Fruit fly (Drosophila melanogaster) whole organism, prepupa: ENCODE data around the gene CG17129.
A peak's percentile ranks its signal among the peaks of the same experiment; 100 is the strongest.

Experiments used
- CG15336 ChIP-seq: fragments of 200-800 bp; sonication (Bioruptor generic); IDR thresholded peaks from 2 replicates; pipeline ENCODE4 v1.3.6; 2022; ENCODE audit warnings: missing biosample characterization, missing genetic modification characterization
- CG1621 ChIP-seq: fragments of 200-800 bp; sonication (Bioruptor generic); optimal IDR thresholded peaks from 3 replicates; lab custom pipeline; 2018; ENCODE audit warnings: missing biosample characterization, mild to moderate bottlenecking, missing genetic modification characterization
- CG16779 ChIP-seq: fragments of 200-800 bp; sonication (Bioruptor generic); optimal IDR thresholded peaks from 3 replicates; lab custom pipeline; 2017; ENCODE audit warnings: missing biosample characterization, mild to moderate bottlenecking, missing genetic modification characterization
- CG31627 ChIP-seq: fragments of 200-800 bp; sonication (Bioruptor generic); optimal IDR thresholded peaks from 3 replicates; lab custom pipeline; 2016; ENCODE audit warnings: missing biosample characterization, missing genetic modification characterization
- CG34406 ChIP-seq: fragments of 200-800 bp; sonication (Bioruptor generic); optimal IDR thresholded peaks from 3 replicates; lab custom pipeline; 2016; ENCODE audit warnings: missing biosample characterization, missing genetic modification characterization
- CG3919 ChIP-seq: fragments of 200-800 bp; sonication (Bioruptor generic); optimal IDR thresholded peaks from 3 replicates; lab custom pipeline; 2016; ENCODE audit warnings: missing biosample characterization, missing genetic modification characterization
- CG4318 ChIP-seq: fragments of 200-800 bp; sonication (Bioruptor generic); optimal IDR thresholded peaks from 3 replicates; lab custom pipeline; 2017; ENCODE audit warnings: missing biosample characterization, mild to moderate bottlenecking, missing genetic modification characterization
- CG6276 ChIP-seq: fragments of 200-800 bp; sonication (Bioruptor generic); optimal IDR thresholded peaks from 2 replicates; lab custom pipeline; 2017; ENCODE audit warnings: missing biosample characterization, mild to moderate bottlenecking, missing genetic modification characterization
- CG6792 ChIP-seq: fragments of 200-800 bp; sonication (Bioruptor generic); optimal IDR thresholded peaks from 3 replicates; lab custom pipeline; 2016; ENCODE audit warnings: missing biosample characterization, missing genetic modification characterization
- CG6808 ChIP-seq: fragments of 200-800 bp; sonication (Bioruptor generic); optimal IDR thresholded peaks from 3 replicates; lab custom pipeline; 2017; ENCODE audit warnings: missing biosample characterization, missing genetic modification characterization, mild to moderate bottlenecking, moderate library complexity, missing genetic modification reagents
- CG6854 ChIP-seq: fragments of 200-800 bp; sonication (Bioruptor generic); optimal IDR thresholded peaks from 2 replicates; lab custom pipeline; 2017; ENCODE audit warnings: missing biosample characterization, mild to moderate bottlenecking, missing genetic modification characterization
- CG8119 ChIP-seq: fragments of 200-800 bp; sonication (Bioruptor generic); IDR thresholded peaks from 3 replicates; pipeline ENCODE4 v1.3.6; 2022; ENCODE audit warnings: missing biosample characterization, missing genetic modification characterization
- CG8319 ChIP-seq: fragments of 200-800 bp; sonication (Bioruptor generic); optimal IDR thresholded peaks from 3 replicates; lab custom pipeline; 2016; ENCODE audit warnings: missing biosample characterization, missing genetic modification characterization
- CG9139 ChIP-seq: fragments of 200-800 bp; sonication (Bioruptor generic); optimal IDR thresholded peaks from 3 replicates; lab custom pipeline; 2017; ENCODE audit warnings: missing biosample characterization, mild to moderate bottlenecking, missing genetic modification characterization
- Eip75B ChIP-seq: fragments of 200-800 bp; sonication (Bioruptor generic); optimal IDR thresholded peaks from 3 replicates; lab custom pipeline; 2016; ENCODE audit warnings: missing biosample characterization, missing genetic modification characterization
- Eip78C ChIP-seq: fragments of 200-800 bp; sonication (Bioruptor generic); peaks from one replicate; lab custom pipeline; 2016; ENCODE audit warnings: missing biosample characterization, missing genetic modification characterization
- Eip93F ChIP-seq: fragments of 200-800 bp; sonication (Bioruptor generic); optimal IDR thresholded peaks from 2 replicates; lab custom pipeline; 2016; ENCODE audit warnings: missing biosample characterization, mild to moderate bottlenecking, missing genetic modification characterization
- Ets96B ChIP-seq: fragments of 200-800 bp; optimal IDR thresholded peaks from 2 replicates; lab custom pipeline; 2019; ENCODE audit warnings: missing biosample characterization, mild to moderate bottlenecking, missing genetic modification characterization, moderate library complexity
- Gug ChIP-seq: fragments of 200-800 bp; sonication (Bioruptor generic); IDR thresholded peaks from 2 replicates; pipeline ENCODE4 v1.3.6; 2022; ENCODE audit warnings: missing biosample characterization, missing genetic modification characterization
- Hr38 ChIP-seq: sonication (Bioruptor generic); optimal IDR thresholded peaks from 2 replicates; lab custom pipeline; 2016; ENCODE audit warnings: missing biosample characterization, missing genetic modification characterization
- Met ChIP-seq: fragments of 200-800 bp; sonication (Bioruptor generic); optimal IDR thresholded peaks from 3 replicates; lab custom pipeline; 2016; ENCODE audit warnings: missing biosample characterization, missing genetic modification characterization
- OdsH ChIP-seq: fragments of 200-800 bp; sonication (Bioruptor generic); optimal IDR thresholded peaks from 3 replicates; lab custom pipeline; 2016; ENCODE audit warnings: missing biosample characterization, missing genetic modification characterization
- Smox ChIP-seq: fragments of 200-800 bp; sonication (Bioruptor generic); optimal IDR thresholded peaks from 3 replicates; lab custom pipeline; 2016; ENCODE audit warnings: missing biosample characterization, missing genetic modification characterization
- Sox102F ChIP-seq: fragments of 200-800 bp; sonication (Bioruptor generic); optimal IDR thresholded peaks from 2 replicates; lab custom pipeline; 2016; ENCODE audit warnings: missing biosample characterization, mild to moderate bottlenecking, missing genetic modification characterization
- Sox15 ChIP-seq: fragments of 200-800 bp; sonication (Bioruptor generic); optimal IDR thresholded peaks from 3 replicates; lab custom pipeline; 2016; ENCODE audit warnings: missing biosample characterization, missing genetic modification characterization
- achi ChIP-seq: fragments of 200-800 bp; sonication (Bioruptor generic); optimal IDR thresholded peaks from 3 replicates; lab custom pipeline; 2016; ENCODE audit warnings: missing biosample characterization, missing genetic modification characterization
- acj6 ChIP-seq: fragments of 200-800 bp; sonication (Bioruptor generic); optimal IDR thresholded peaks from 3 replicates; lab custom pipeline; 2016; ENCODE audit warnings: missing biosample characterization, missing genetic modification characterization
- dac ChIP-seq: fragments of 200-800 bp; sonication (Bioruptor generic); optimal IDR thresholded peaks from 2 replicates; lab custom pipeline; 2017; ENCODE audit warnings: missing biosample characterization, mild to moderate bottlenecking, missing genetic modification characterization
- dsx ChIP-seq: fragments of 200-800 bp; optimal IDR thresholded peaks from 3 replicates; lab custom pipeline; 2019; ENCODE audit warnings: missing biosample characterization, mild to moderate bottlenecking, missing genetic modification characterization, moderate library complexity; ENCODE audit not compliant: poor library complexity, severe bottlenecking
- fd59A ChIP-seq: fragments of 200-800 bp; sonication (Bioruptor generic); optimal IDR thresholded peaks from 2 replicates; lab custom pipeline; 2017; ENCODE audit warnings: missing biosample characterization, mild to moderate bottlenecking, missing genetic modification characterization, missing genetic modification reagents
- fkh ChIP-seq: fragments of 200-800 bp; sonication (Bioruptor generic); optimal IDR thresholded peaks from 3 replicates; lab custom pipeline; 2017; ENCODE audit warnings: missing biosample characterization, mild to moderate bottlenecking, missing genetic modification characterization, moderate library complexity
- lz ChIP-seq: fragments of 200-800 bp; sonication (Bioruptor generic); optimal IDR thresholded peaks from 3 replicates; lab custom pipeline; 2016; ENCODE audit warnings: missing biosample characterization, missing genetic modification characterization
- net ChIP-seq: fragments of 200-800 bp; sonication (Bioruptor generic); optimal IDR thresholded peaks from 3 replicates; lab custom pipeline; 2016; ENCODE audit warnings: missing biosample characterization, missing genetic modification characterization
- svp ChIP-seq: fragments of 200-800 bp; sonication (Bioruptor generic); peaks from one replicate; lab custom pipeline; 2016; ENCODE audit warnings: missing biosample characterization, missing genetic modification characterization
- topi ChIP-seq: fragments of 200-800 bp; sonication (Bioruptor generic); optimal IDR thresholded peaks from 3 replicates; lab custom pipeline; 2016; ENCODE audit warnings: missing biosample characterization, missing genetic modification characterization
- vri ChIP-seq: fragments of 200-800 bp; sonication (Bioruptor generic); optimal IDR thresholded peaks from 3 replicates; lab custom pipeline; 2016; ENCODE audit warnings: missing biosample characterization, mild to moderate bottlenecking, missing genetic modification characterization

CG17129 gene

DNA sequence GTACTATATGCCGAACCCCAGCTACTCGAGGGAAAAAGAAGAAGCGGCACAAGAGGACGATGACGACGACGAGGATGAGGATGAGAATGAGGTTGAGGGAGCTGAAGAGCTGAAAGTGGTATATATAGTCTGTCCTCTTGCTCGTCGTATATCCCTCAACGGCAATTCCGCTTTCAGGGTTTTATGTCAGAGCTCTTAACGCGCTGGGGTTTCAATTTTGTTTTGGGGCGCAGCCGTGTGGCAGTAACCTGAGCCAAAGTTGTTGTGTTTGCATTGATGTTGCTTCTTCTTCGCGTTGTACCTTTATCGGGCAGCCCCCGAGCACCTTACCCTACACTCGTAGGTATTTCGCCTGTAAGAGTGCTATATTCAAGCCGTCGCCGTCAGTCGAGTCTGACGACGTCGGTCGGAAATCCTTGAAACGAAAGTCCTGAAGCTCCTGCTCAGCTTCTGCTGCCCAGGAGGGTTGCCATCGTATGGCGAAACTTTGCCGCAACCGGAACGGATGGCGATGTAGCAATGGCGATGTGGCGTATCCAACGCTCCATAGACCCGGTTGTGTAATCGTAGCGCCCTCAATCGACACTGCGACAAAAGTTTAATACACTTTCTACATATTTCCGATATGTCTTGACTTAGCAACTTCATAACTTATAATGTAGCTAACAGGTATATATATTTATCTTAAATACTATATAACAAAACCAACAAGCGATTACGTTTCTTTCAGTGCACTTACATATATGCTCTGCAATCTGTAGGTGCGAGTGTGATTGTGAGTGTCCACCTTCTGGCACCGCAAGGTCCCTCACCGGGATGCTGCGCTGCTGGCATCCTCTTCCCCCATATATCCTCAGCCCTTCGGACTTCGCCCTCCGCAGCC lies 24.8 kb upstream of the CG17129 start (continued):
- TF ChIP-seq fkh (GFP tag; lab: Kevin White, UChicago) (no peak), CG1621 (tag; lab: Kevin White, UChicago) (peak; percentile 34), Met (GFP tag; lab: Kevin White, UChicago) (peak; percentile 25), CG6808 (GFP tag; lab: Kevin White, UChicago) (peak; percentile 51), Gug (GFP tag; lab: Robert Waterston, UW) (peak; percentile 37; the same call in 1 of the 2 replicates), dac (GFP tag; lab: Kevin White, UChicago) (no peak), CG6854 (GFP tag; lab: Kevin White, UChicago) (no peak), achi (GFP tag; lab: Kevin White, UChicago) (peak; percentile 47), Eip93F (GFP tag; lab: Kevin White, UChicago) (no peak), CG31627 (peak; percentile 1), Sox15 (no peak), CG8119 (GFP tag; lab: Robert Waterston, UW) (peak; percentile 48; the same call in 2 of the 3 replicates), Ets96B (tag; lab: Kevin White, UChicago) (peak; percentile 59), CG4318 (GFP tag; lab: Kevin White, UChicago) (no peak), vri (GFP tag; lab: Kevin White, UChicago) (no peak), topi (GFP tag; lab: Kevin White, UChicago) (peak; percentile 10), OdsH (GFP tag; lab: Kevin White, UChicago) (peak; percentile 46), CG16779 (tag; lab: Kevin White, UChicago) (no peak), CG3919 (peak; percentile 42), Eip78C (GFP tag; lab: Kevin White, UChicago) (peak; percentile 83), Hr38 (GFP tag; lab: Kevin White, UChicago) (no peak), net (GFP tag; lab: Kevin White, UChicago) (no peak), Smox (GFP tag; lab: Kevin White, UChicago) (peak; percentile 35), CG34406 (GFP tag; lab: Kevin White, UChicago) (peak; percentile 48), CG8319 (no peak), Sox102F (GFP tag; lab: Kevin White, UChicago) (no peak), fd59A (GFP tag; lab: Kevin White, UChicago) (peak; percentile 19), acj6 (peak; percentile 33), dsx (peak; percentile 38), CG6276 (GFP tag; lab: Kevin White, UChicago) (peak; percentile 3), CG6792 (peak; percentile 32), CG9139 (GFP tag; lab: Kevin White, UChicago) (no peak), Eip75B (GFP tag; lab: Kevin White, UChicago) (peak; percentile 20), lz (peak; percentile 19)

DNA sequence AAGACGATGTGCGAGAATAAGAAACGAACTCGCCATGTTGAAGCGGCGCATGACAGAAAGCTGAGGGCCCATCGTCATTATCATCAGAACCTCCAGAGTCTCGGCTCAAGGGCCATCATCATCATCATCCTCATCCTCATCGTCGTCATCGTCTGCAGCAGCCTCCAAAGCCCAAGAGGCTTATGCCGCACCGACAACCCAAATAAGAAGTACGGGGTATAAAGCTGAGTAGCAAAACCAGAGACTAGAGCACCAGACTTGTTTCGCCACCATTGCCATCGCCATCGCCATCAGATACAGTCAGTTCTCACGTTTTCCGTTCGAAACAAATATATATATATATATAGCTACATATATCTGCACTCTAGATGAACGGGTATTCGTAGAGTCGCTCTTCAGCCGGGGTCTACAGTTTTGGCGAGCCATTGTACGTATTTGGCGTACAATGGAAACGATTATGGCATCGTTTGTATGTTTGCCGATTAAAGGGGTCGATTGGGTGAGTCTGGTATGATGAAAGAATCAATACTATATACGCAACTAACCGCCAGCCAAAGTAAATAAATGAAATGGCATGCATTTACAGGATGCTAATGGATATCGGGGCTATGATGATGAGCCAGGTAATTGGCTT lies 23.2 kb upstream of the CG17129 start:
- TF ChIP-seq CG8319 (no peak), Eip78C (GFP tag; lab: Kevin White, UChicago) (peak; percentile 18), CG16779 (tag; lab: Kevin White, UChicago) (no peak), CG15336 (0 out of 2 replicates have a peak, but pooled peaks have one; percentile 12), svp (GFP tag; lab: Kevin White, UChicago) (peak; percentile 47)
- TF ChIP-seq, all 60 proteins: peak for 3
